Worm (Caenorhabditis elegans): ENCODE data around the gene asna-1.

The asna-1 gene

DNA sequence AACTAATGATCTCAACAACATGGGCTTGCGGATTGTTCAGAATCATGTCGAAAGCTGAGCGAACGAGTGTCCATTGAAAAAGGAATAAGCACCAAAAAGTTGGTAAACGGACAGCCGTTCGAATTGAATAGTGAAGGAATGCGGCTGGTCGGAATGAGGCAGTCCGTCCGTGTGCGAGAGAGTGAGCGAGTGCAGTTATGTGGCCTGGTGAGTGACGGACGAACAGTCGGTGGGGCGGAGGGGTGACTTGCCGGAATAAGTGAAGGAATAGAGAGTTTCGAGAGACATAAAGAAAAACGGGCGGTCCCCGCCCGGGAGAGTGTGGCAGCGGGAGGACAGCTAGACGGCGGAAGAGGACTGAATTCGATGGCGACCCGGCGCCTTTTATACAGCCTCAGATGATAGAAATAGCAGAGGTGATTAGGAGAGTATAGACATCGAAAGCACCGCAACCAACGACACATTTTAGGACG is 29.6 kb upstream of the asna-1 start (continued):
- peak; percentile 47 for TF ChIP-seq hlh-30 (tag; optimal IDR thresholded peaks at IDR 0.05; ENCODE audit: insufficient read depth)
- no peak for TF ChIP-seq F49E8.2 (tag; optimal IDR thresholded peaks at IDR 0.05; ENCODE audit: borderline replicate concordance)
- TF ChIP-seq ZK337.2 (GFP tag; IDR thresholded peaks at IDR 0.05): no peak
- TF ChIP-seq ceh-44 (GFP tag; IDR thresholded peaks at IDR 0.05): no peak
- peak; percentile 78 for TF ChIP-seq pqm-1 (tag; optimal IDR thresholded peaks at IDR 0.05)
- TF ChIP-seq jun-1 (tag; optimal IDR thresholded peaks at IDR 0.05): peak; percentile 9
- TF ChIP-seq mdl-1 (tag; optimal IDR thresholded peaks at IDR 0.05): peak; percentile 39 to 51
- peak; percentile 22; the same call in 1 of the 2 replicates for TF ChIP-seq ctbp-1 (GFP tag; IDR thresholded peaks at IDR 0.05)
- no peak for TF ChIP-seq zip-2 (tag; optimal IDR thresholded peaks at IDR 0.05)
- peak; percentile 3 to 64 for TF ChIP-seq hif-1 (tag; optimal IDR thresholded peaks at IDR 0.05)
- peak; percentile 27 to 64 for TF ChIP-seq lsy-2 (tag; optimal IDR thresholded peaks at IDR 0.05)
- no peak for TF ChIP-seq sdz-12 (GFP tag; optimal IDR thresholded peaks at IDR 0.05)
- peak; percentile 89 for TF ChIP-seq mxl-3 (GFP tag; optimal IDR thresholded peaks at IDR 0.05)
- TF ChIP-seq D1046.2 (GFP tag; IDR thresholded peaks at IDR 0.05): peak; percentile 78; the same call in 1 of the 2 replicates
- TF ChIP-seq F10B5.3 (tag; optimal IDR thresholded peaks at IDR 0.05): no peak
- TF ChIP-seq ztf-7 (tag; optimal IDR thresholded peaks at IDR 0.05): no peak
- TF ChIP-seq fkh-10 (GFP tag; optimal IDR thresholded peaks at IDR 0.05): no peak
- peak; percentile 48; the same call in 1 of the 2 replicates for TF ChIP-seq Y48G9A.11 (GFP tag; IDR thresholded peaks at IDR 0.05)
- TF ChIP-seq Y105C5A.15 (GFP tag; IDR thresholded peaks at IDR 0.05): 0 out of 2 replicates have a peak, but pooled peaks have one; percentile 17
- TF ChIP-seq ceh-32 (tag; optimal IDR thresholded peaks at IDR 0.05; ENCODE audit: poor library complexity): no peak
- TF ChIP-seq aly-2 (tag; optimal IDR thresholded peaks at IDR 0.05): no peak
- no peak for TF ChIP-seq skn-1 (tag; optimal IDR thresholded peaks at IDR 0.05)
- TF ChIP-seq rbr-2 (tag; optimal IDR thresholded peaks at IDR 0.05): peak; percentile 49

DNA sequence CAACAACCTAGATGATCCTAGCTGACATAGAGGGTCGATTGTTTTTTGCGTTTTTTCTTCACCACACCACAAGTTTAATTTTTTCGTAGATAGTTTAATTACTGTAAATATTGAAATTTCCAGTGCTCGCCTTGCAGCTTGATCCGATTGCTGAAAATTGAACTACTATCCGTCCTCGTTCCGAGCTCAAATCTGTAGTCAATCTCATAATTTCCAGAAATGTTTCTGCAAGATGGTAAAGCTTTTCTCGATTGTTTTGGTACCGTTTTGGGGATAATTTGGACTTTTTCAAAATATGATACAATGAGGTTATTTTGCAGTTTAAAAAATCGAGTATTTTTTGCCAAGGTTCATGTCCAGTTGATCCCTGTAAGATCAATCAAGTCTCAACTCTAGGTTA is 28.8 kb upstream of the asna-1 start:
- TF ChIP-seq spr-3 (GFP tag; optimal IDR thresholded peaks at IDR 0.05) (no peak), set-16 (GFP tag; IDR thresholded peaks at IDR 0.05) (no peak), daf-16 (GFP tag; optimal IDR thresholded peaks at IDR 0.05) (no peak), daf-16 (tag; optimal IDR thresholded peaks at IDR 0.05) (peak; percentile 60), lim-7 (GFP tag; IDR thresholded peaks at IDR 0.05) (no peak), F10B5.3 (tag; optimal IDR thresholded peaks at IDR 0.05) (no peak), ceh-32 (tag; optimal IDR thresholded peaks at IDR 0.05; ENCODE audit: poor library complexity) (no peak), nhr-6 (tag; optimal IDR thresholded peaks at IDR 0.05) (no peak), aha-1 (tag) (peak; percentile 99), F49E8.2 (tag; optimal IDR thresholded peaks at IDR 0.05; ENCODE audit: borderline replicate concordance) (no peak), mep-1 (tag; optimal IDR thresholded peaks at IDR 0.05) (no peak), arid-1 (GFP tag; conservative IDR thresholded peaks at IDR 0.05) (no peak), spr-1 (tag; optimal IDR thresholded peaks at IDR 0.05) (no peak), madf-9 (GFP tag; conservative IDR thresholded peaks at IDR 0.05) (no peak), Y105C5A.15 (GFP tag; IDR thresholded peaks at IDR 0.05) (0 out of 2 replicates have a peak, but pooled peaks have one; percentile 13), ama-1 (optimal IDR thresholded peaks at IDR 0.05) (no peak), T26A8.4 (GFP tag; IDR thresholded peaks at IDR 0.05) (no peak)

DNA sequence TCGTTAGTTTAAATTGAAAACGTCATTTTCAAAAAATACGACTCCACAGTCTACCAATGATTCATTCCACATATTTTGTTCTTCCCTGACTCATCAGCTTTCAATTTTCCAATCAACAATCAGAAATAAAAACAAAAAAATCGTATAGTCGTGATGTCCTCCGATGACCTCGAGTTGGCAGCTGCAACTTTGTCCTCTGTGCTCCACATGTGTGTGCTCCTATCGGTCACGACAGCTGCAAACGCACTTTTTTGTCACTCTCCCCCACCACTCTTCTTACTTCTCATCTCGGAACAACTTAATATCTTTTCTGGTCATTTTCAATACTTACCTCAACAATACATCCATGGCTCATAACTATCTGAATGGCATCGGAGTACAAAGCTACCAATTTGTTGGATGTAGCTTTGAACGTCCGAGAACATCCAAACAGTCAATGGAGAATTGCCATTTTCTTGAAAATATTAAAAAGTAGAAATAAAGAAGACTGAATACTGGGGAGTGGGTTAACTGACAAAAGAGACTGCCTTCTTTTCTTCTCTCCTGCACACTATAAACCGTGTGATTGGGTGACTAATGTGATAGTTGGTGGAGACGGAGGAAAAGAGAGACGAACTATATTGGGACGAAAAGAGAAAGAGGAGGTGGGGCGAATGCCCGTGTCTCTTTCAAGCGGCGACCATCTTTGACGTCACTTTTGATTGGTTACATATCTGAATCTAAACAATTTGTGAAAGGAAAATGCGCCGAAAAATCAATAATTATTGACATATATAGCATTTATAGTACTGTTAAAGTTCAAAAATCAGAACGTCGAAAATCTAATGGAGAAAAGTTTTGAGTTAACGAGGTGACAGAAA is 27.7 kb upstream of the asna-1 start:
- peak; percentile 13 for TF ChIP-seq nhr-25 (tag; optimal IDR thresholded peaks at IDR 0.05; ENCODE audit: borderline replicate concordance, insufficient read depth)
- TF ChIP-seq mxl-3 (GFP tag; optimal IDR thresholded peaks at IDR 0.05): peak; percentile 22
- TF ChIP-seq ceh-32 (tag; optimal IDR thresholded peaks at IDR 0.05; ENCODE audit: poor library complexity): no peak
- TF ChIP-seq nhr-28 (tag; optimal IDR thresholded peaks at IDR 0.05): peak; percentile 74
- no peak for TF ChIP-seq nhr-41 (GFP tag; IDR thresholded peaks at IDR 0.05)
- TF ChIP-seq mdt-29 (GFP tag; IDR thresholded peaks at IDR 0.05): no peak
- TF ChIP-seq zip-2 (tag; optimal IDR thresholded peaks at IDR 0.05): no peak
- no peak for TF ChIP-seq lin-29 (GFP tag; IDR thresholded peaks at IDR 0.05)
- no peak for TF ChIP-seq Y5F2A.4 (GFP tag; optimal IDR thresholded peaks at IDR 0.05)
- TF ChIP-seq ceh-20 (GFP tag; IDR thresholded peaks at IDR 0.05): no peak; the same call in 1 of the 2 replicates
- TF ChIP-seq Y48G9A.11 (GFP tag; IDR thresholded peaks at IDR 0.05): no peak
- 0 out of 2 replicates have a peak, but pooled peaks have one; percentile 7 for TF ChIP-seq saeg-2 (GFP tag; IDR thresholded peaks at IDR 0.05)
- TF ChIP-seq aly-2 (tag; optimal IDR thresholded peaks at IDR 0.05): no peak
- no peak for TF ChIP-seq vab-7 (GFP tag; IDR thresholded peaks at IDR 0.05)
- TF ChIP-seq ceh-62 (tag; optimal IDR thresholded peaks at IDR 0.05): no peak
- TF ChIP-seq egl-43 (GFP tag; IDR thresholded peaks at IDR 0.05): no peak

Measured in whole organism, L4 larva.